Worm (Caenorhabditis elegans) whole organism, L1 larva: Measurements from ENCODE around the gene T05B9.2.

Experiments used
- F16B12.6 ChIP-seq: fragments of 150-350 bp; optimal IDR thresholded peaks from 2 replicates; lab custom pipeline; 2014; ENCODE audit warnings: missing biosample characterization, missing genetic modification characterization
- Y116A8C.19 ChIP-seq: sonication (generic microtip); optimal IDR thresholded peaks from 2 replicates; lab custom pipeline; 2016; ENCODE audit warnings: missing compliant biosample characterization, missing genetic modification characterization, borderline replicate concordance
- aly-2 ChIP-seq: fragments of 150-350 bp; optimal IDR thresholded peaks from 2 replicates; lab custom pipeline; 2014; ENCODE audit warnings: missing biosample characterization, missing genetic modification characterization
- ceh-63 ChIP-seq: fragments of 200-800 bp; sonication (Bioruptor generic); optimal IDR thresholded peaks from 2 replicates; lab custom pipeline; 2018; ENCODE audit warnings: mild to moderate bottlenecking, missing genetic modification characterization, missing compliant biosample characterization
- ceh-8 ChIP-seq: fragments of 200-800 bp; sonication (Bioruptor generic); optimal IDR thresholded peaks from 2 replicates; lab custom pipeline; 2018; ENCODE audit warnings: mild to moderate bottlenecking, missing genetic modification characterization, moderate library complexity, missing compliant biosample characterization
- ceh-88 ChIP-seq: fragments of 200-800 bp; sonication (Bioruptor generic); IDR thresholded peaks from 2 replicates; pipeline ENCODE4 v1.3.6; 2022; ENCODE audit warnings: missing genetic modification characterization, missing compliant biosample characterization
- ceh-90 ChIP-seq: sonication (generic microtip); optimal IDR thresholded peaks from 2 replicates; lab custom pipeline; 2016; ENCODE audit warnings: missing genetic modification characterization, missing compliant biosample characterization
- dpl-1 ChIP-seq, 3 experiments: fragments of 150-350 bp in 2 of 3; sonication (generic microtip) in 1 of 3; optimal IDR thresholded peaks; 2 replicates each; lab custom pipeline; 2014 to 2017; ENCODE audit warnings: missing biosample characterization in 3 of 3, missing genetic modification characterization in 3 of 3, missing genetic modification reagents in 3 of 3
- efl-1 ChIP-seq, 4 experiments: fragments of 150-350 bp; optimal IDR thresholded peaks in 3 of 4; peaks in 1 of 4; 1 replicate in 1 of 4; 2 replicates in 3 of 4; lab custom pipeline; 2014; ENCODE audit warnings: missing biosample characterization in 2 of 4, missing genetic modification characterization in 2 of 4, missing genetic modification reagents in 2 of 4
- elt-3 ChIP-seq, 6 experiments: fragments of 150-350 bp in 1 of 6; sonication (generic microtip); optimal IDR thresholded peaks; 2 replicates each; lab custom pipeline; 2017 to 2018; ENCODE audit warnings: missing biosample characterization in 6 of 6, missing genetic modification characterization in 6 of 6, inconsistent platforms in 1 of 6
- ets-5 ChIP-seq: fragments of 200-800 bp; sonication (Bioruptor generic); IDR thresholded peaks from 2 replicates; pipeline ENCODE4 v1.3.6; 2022; ENCODE audit warnings: missing genetic modification characterization, missing compliant biosample characterization
- fkh-4 ChIP-seq: sonication (generic microtip); optimal IDR thresholded peaks from 2 replicates; lab custom pipeline; 2016; ENCODE audit warnings: missing compliant biosample characterization, missing genetic modification characterization, borderline replicate concordance
- fos-1 ChIP-seq: fragments of 150-350 bp; optimal IDR thresholded peaks from 2 replicates; lab custom pipeline; 2014; ENCODE audit warnings: missing biosample characterization, missing genetic modification characterization
- grh-1 ChIP-seq: fragments of 200-800 bp; sonication (Bioruptor generic); IDR thresholded peaks from 2 replicates; pipeline ENCODE4 v1.3.6; 2022; ENCODE audit warnings: missing genetic modification reagents, missing genetic modification characterization, missing compliant biosample characterization
- hlh-17 ChIP-seq: fragments of 200-800 bp; sonication (Bioruptor generic); optimal IDR thresholded peaks from 2 replicates; lab custom pipeline; 2018; ENCODE audit warnings: missing genetic modification characterization, mild to moderate bottlenecking, missing compliant biosample characterization, moderate library complexity, borderline replicate concordance
- hlh-4 ChIP-seq: sonication (generic microtip); optimal IDR thresholded peaks from 2 replicates; lab custom pipeline; 2016; ENCODE audit warnings: mild to moderate bottlenecking, missing genetic modification characterization, missing compliant biosample characterization
- hpl-2 ChIP-seq: fragments of 150-350 bp; optimal IDR thresholded peaks from 2 replicates; lab custom pipeline; 2014; ENCODE audit warnings: missing biosample characterization, missing genetic modification reagents, missing genetic modification characterization
- jun-1 ChIP-seq: fragments of 150-350 bp; optimal IDR thresholded peaks from 2 replicates; lab custom pipeline; 2014; ENCODE audit warnings: missing biosample characterization, missing genetic modification reagents, missing genetic modification characterization
- lin-14 ChIP-seq: fragments of 200-800 bp; sonication (Bioruptor generic); optimal IDR thresholded peaks from 2 replicates; lab custom pipeline; 2018; ENCODE audit warnings: mild to moderate bottlenecking, missing genetic modification characterization, moderate library complexity, missing compliant biosample characterization
- lin-35 ChIP-seq, 2 experiments: fragments of 150-350 bp; optimal IDR thresholded peaks; 2 replicates each; lab custom pipeline; 2014; ENCODE audit warnings: missing biosample characterization in 2 of 2, missing genetic modification characterization in 2 of 2, missing genetic modification reagents in 2 of 2
- lin-39 ChIP-seq: fragments of 150-350 bp; optimal IDR thresholded peaks from 2 replicates; lab custom pipeline; 2014; ENCODE audit warnings: missing biosample characterization, missing genetic modification reagents, missing genetic modification characterization
- lsy-2 ChIP-seq, 2 experiments: fragments of 150-350 bp; optimal IDR thresholded peaks; 2 replicates each; lab custom pipeline; 2014; ENCODE audit warnings: missing biosample characterization in 2 of 2, missing genetic modification characterization in 2 of 2
- mdl-1 ChIP-seq, 2 experiments: fragments of 150-350 bp; optimal IDR thresholded peaks; 2 replicates each; lab custom pipeline; 2014 to 2017; ENCODE audit warnings: missing biosample characterization in 2 of 2, missing genetic modification characterization in 2 of 2, inconsistent platforms in 1 of 2
- mef-2 ChIP-seq: fragments of 150-350 bp; optimal IDR thresholded peaks from 2 replicates; lab custom pipeline; 2014; ENCODE audit warnings: missing biosample characterization, missing genetic modification characterization
- nhr-11 ChIP-seq: fragments of 150-350 bp; optimal IDR thresholded peaks from 2 replicates; lab custom pipeline; 2014; ENCODE audit warnings: missing biosample characterization, missing genetic modification characterization
- nhr-20 ChIP-seq: sonication (generic microtip); optimal IDR thresholded peaks from 2 replicates; lab custom pipeline; 2016; ENCODE audit warnings: mild to moderate bottlenecking, missing genetic modification characterization, missing compliant biosample characterization
- nhr-237 ChIP-seq: fragments of 150-350 bp; optimal IDR thresholded peaks from 2 replicates; lab custom pipeline; 2014; ENCODE audit warnings: missing biosample characterization, missing genetic modification characterization
- nhr-28 ChIP-seq: fragments of 150-350 bp; optimal IDR thresholded peaks from 2 replicates; lab custom pipeline; 2014; ENCODE audit warnings: missing biosample characterization, missing genetic modification characterization
- nhr-47 ChIP-seq: sonication (generic microtip); optimal IDR thresholded peaks from 2 replicates; lab custom pipeline; 2016; ENCODE audit warnings: mild to moderate bottlenecking, missing genetic modification characterization, moderate library complexity, missing compliant biosample characterization
- nhr-71 ChIP-seq: sonication (generic microtip); optimal IDR thresholded peaks from 2 replicates; lab custom pipeline; 2016; ENCODE audit warnings: mild to moderate bottlenecking, missing genetic modification characterization, moderate library complexity, missing compliant biosample characterization
- nhr-76 ChIP-seq: sonication (generic microtip); optimal IDR thresholded peaks from 2 replicates; lab custom pipeline; 2017; ENCODE audit warnings: missing biosample characterization, missing genetic modification characterization
- nhr-84 ChIP-seq: sonication (generic microtip); optimal IDR thresholded peaks from 2 replicates; lab custom pipeline; 2017; ENCODE audit warnings: missing biosample characterization, missing genetic modification characterization
- nhr-85 ChIP-seq: sonication (generic microtip); peaks from one replicate; lab custom pipeline; 2016; ENCODE audit warnings: missing genetic modification characterization, inconsistent platforms, missing compliant biosample characterization
- pax-3 ChIP-seq: fragments of 200-800 bp; sonication (Bioruptor generic); optimal IDR thresholded peaks from 2 replicates; lab custom pipeline; 2018; ENCODE audit warnings: mild to moderate bottlenecking, missing genetic modification characterization, moderate library complexity, missing compliant biosample characterization
- pqm-1 ChIP-seq: sonication (generic microtip); optimal IDR thresholded peaks from 3 replicates; lab custom pipeline; 2017; ENCODE audit warnings: missing biosample characterization, missing genetic modification characterization
- skn-1 ChIP-seq: fragments of 150-350 bp; optimal IDR thresholded peaks from 2 replicates; lab custom pipeline; 2014; ENCODE audit warnings: missing biosample characterization, missing genetic modification characterization
- snpc-4 ChIP-seq: fragments of 150-350 bp; optimal IDR thresholded peaks from 2 replicates; lab custom pipeline; 2014; ENCODE audit warnings: missing biosample characterization, missing genetic modification characterization
- snu-23 ChIP-seq: sonication (generic microtip); optimal IDR thresholded peaks from 2 replicates; lab custom pipeline; 2016; ENCODE audit warnings: missing genetic modification characterization, missing compliant biosample characterization
- tbx-2 ChIP-seq: sonication (generic microtip); optimal IDR thresholded peaks from 2 replicates; lab custom pipeline; 2016; ENCODE audit warnings: missing genetic modification characterization, missing compliant biosample characterization
- unc-130 ChIP-seq: fragments of 150-350 bp; optimal IDR thresholded peaks from 2 replicates; lab custom pipeline; 2017; ENCODE audit warnings: missing biosample characterization, missing genetic modification characterization, inconsistent platforms
- unc-30 ChIP-seq: sonication (generic microtip); optimal IDR thresholded peaks from 2 replicates; lab custom pipeline; 2017; ENCODE audit warnings: missing biosample characterization, missing genetic modification characterization
- unc-86 ChIP-seq: sonication (generic microtip); optimal IDR thresholded peaks from 2 replicates; lab custom pipeline; 2016; ENCODE audit warnings: missing genetic modification characterization, missing compliant biosample characterization
- vab-15 ChIP-seq: sonication (generic microtip); optimal IDR thresholded peaks from 2 replicates; lab custom pipeline; 2017; ENCODE audit warnings: missing genotype, mild to moderate bottlenecking, missing genetic modification characterization, missing compliant biosample characterization
- xbp-1 ChIP-seq: sonication (generic microtip); optimal IDR thresholded peaks from 2 replicates; lab custom pipeline; 2016; ENCODE audit warnings: missing genetic modification characterization, missing compliant biosample characterization
- zag-1 ChIP-seq: fragments of 150-350 bp; optimal IDR thresholded peaks from 2 replicates; lab custom pipeline; 2014; ENCODE audit warnings: missing biosample characterization, missing genetic modification characterization
- zip-4 ChIP-seq: fragments of 200-800 bp; sonication (Bioruptor generic); optimal IDR thresholded peaks from 2 replicates; lab custom pipeline; 2018; ENCODE audit warnings: mild to moderate bottlenecking, missing genetic modification characterization, moderate library complexity, missing compliant biosample characterization
- ztf-11 ChIP-seq, 2 experiments: sonication (generic microtip); optimal IDR thresholded peaks; 2 replicates each; lab custom pipeline; 2016 to 2017; ENCODE audit warnings: missing genetic modification characterization in 2 of 2, missing biosample characterization in 1 of 2, missing compliant biosample characterization in 1 of 2

Gene T05B9.2

DNA sequence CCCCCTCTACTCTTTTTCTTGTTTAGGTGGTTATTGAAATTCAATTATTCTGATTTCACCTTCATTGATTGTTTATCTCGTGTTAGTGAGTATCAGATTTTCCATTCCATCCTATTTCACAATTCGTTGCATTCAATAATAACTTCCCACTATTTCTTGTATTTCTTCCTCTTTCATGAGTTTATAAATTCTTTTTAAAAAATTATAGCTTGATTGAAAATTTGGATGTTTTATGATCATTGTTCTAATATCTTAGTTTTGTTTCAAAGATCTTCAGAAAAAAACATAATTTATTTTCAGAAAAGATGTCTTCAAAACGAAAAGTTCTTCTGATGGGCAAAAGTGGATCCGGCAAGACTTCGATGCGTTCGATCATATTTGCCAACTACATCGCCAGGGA, 45.4 kb downstream of the T05B9.2 start, which contains the start of gene raga-1:
raga-1 (plus strand) TSS at position 301 of the 400 bp plus-strand sequence.
- TF ChIP-seq mef-2 (tag; lab: Kevin White, UChicago) = no peak
- no peak for TF ChIP-seq tbx-2 (tag; lab: Kevin White, UChicago)
- no peak for TF ChIP-seq fkh-4 (tag; lab: Kevin White, UChicago)
- TF ChIP-seq hlh-17 (GFP tag; lab: Kevin White, UChicago) = no peak
- TF ChIP-seq pqm-1 (tag; lab: Kevin White, UChicago) = no peak
- no peak for TF ChIP-seq nhr-28 (tag; lab: Kevin White, UChicago)
- TF ChIP-seq dpl-1 (GFP tag; optimal IDR thresholded peaks at IDR 0.05; lab: Kevin White, UChicago) = no peak
- no peak for TF ChIP-seq zip-4
- no peak for TF ChIP-seq unc-30
- no peak for TF ChIP-seq nhr-76 (tag; lab: Kevin White, UChicago)
- TF ChIP-seq vab-15 = no peak
- TF ChIP-seq aly-2 (tag; lab: Kevin White, UChicago) = no peak
- no peak for TF ChIP-seq zag-1 (tag; lab: Kevin White, UChicago)
- TF ChIP-seq ceh-90 (tag; lab: Kevin White, UChicago) = no peak
- TF ChIP-seq unc-86 (tag; lab: Kevin White, UChicago) = no peak
- no peak for TF ChIP-seq skn-1
- TF ChIP-seq pax-3 (tag; lab: Kevin White, UChicago) = no peak

DNA sequence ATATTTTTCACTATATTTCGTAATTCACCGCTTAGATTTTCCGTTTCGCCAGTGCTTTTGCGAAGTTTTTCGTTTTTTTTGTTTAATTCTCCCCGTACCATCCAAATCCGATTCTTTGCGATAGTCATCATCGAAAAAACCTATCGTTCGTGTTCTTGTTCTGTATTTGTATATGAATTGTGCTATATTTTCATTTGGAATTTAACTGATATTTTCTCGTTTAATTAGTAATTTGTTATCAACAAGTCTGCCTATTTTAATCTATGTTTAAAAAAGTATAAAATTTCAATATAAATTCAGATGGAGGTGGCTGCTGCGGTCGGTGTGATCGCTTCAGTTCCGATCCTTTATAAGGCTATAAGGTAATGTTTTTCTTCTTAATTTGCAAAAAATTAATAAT, 47.0 kb downstream of the T05B9.2 start, which contains the start of gene samp-1:
samp-1 (plus strand) TSS at position 301 of the 400 bp plus-strand sequence.
- no peak for TF ChIP-seq hlh-4 (tag; lab: Kevin White, UChicago)
- no peak for TF ChIP-seq lsy-2 (tag; optimal IDR thresholded peaks at IDR 0.05; lab: Kevin White, UChicago)
- no peak for TF ChIP-seq Y116A8C.19
- no peak for TF ChIP-seq xbp-1
- no peak for TF ChIP-seq nhr-11 (tag; lab: Kevin White, UChicago)
- no peak for TF ChIP-seq snpc-4 (tag; lab: Kevin White, UChicago)
- no peak for TF ChIP-seq nhr-71 (tag; lab: Kevin White, UChicago)
- TF ChIP-seq ceh-8 (GFP tag; lab: Kevin White, UChicago) = no peak
- TF ChIP-seq ceh-88 (GFP tag; lab: Robert Waterston, UW) = no peak
- no peak for TF ChIP-seq zip-4
- TF ChIP-seq nhr-47 = no peak
- no peak for TF ChIP-seq mef-2 (tag; lab: Kevin White, UChicago)
- no peak for TF ChIP-seq unc-130 (tag; lab: Kevin White, UChicago)
- no peak for TF ChIP-seq F16B12.6

DNA sequence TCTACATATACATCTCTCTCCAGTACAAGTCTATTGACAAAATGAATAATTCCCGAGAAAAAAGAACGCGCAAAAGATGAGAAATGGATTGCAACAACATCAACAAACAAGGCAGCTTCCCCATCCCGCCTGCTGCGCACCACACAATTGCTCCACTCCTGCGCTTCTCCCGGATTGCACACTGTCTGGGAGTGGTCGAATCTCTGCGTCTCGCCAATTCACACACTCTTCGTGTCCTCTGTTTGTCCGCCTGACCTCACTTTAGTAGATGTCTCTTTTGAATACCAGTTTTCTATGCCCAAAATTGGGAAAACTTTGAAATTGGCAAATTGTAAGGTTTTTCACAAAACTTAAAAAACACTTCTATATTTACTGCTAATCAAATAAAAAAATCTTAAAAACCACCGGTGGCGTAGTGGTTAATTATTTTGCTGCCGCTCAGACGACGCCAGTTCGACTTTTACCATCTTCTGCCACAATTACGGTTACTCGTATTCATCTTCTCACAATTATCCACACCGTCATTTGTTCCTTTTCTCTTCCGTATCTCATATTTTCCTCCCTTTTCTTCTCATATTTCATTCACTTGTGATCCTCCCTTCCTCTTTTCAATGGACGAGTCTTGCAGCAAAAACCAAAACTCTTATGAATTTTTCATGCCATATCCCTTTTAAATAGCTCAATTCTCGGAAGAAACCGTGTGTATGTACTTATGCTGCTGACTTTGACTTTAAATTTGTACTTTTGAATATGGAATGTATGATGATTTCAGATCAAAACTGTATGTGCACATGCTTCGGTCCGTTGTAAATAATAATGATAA, 50.2 kb downstream of the T05B9.2 start, which contains the start of gene rsf-1:
rsf-1 (plus strand) TSS at position 773 of the 823 bp plus-strand sequence.
- TF ChIP-seq nhr-20 (tag; lab: Kevin White, UChicago) (peak; percentile 10), mdl-1 (tag; optimal IDR thresholded peaks at IDR 0.05; lab: Kevin White, UChicago) (no peak), snu-23 (GFP tag; lab: Kevin White, UChicago) (peak; percentile 14), hpl-2 (GFP tag; lab: Kevin White, UChicago) (no peak), fkh-4 (tag; lab: Kevin White, UChicago) (no peak), efl-1 (optimal IDR thresholded peaks at IDR 0.05; lab: Kevin White, UChicago) (peak; percentile 43 to 58), efl-1 (GFP tag; optimal IDR thresholded peaks at IDR 0.05 in 1 of 2; lab: Kevin White, UChicago) (peak in 1 of 2 experiments; percentile 89), lin-14 (GFP tag; lab: Kevin White, UChicago) (peak; percentile 57), ceh-88 (GFP tag; lab: Robert Waterston, UW) (peak; percentile 13; the same call in 1 of the 2 replicates), nhr-237 (tag; lab: Kevin White, UChicago) (no peak), fos-1 (tag; lab: Kevin White, UChicago) (no peak), ceh-63 (no peak), nhr-11 (tag; lab: Kevin White, UChicago) (no peak), skn-1 (peak; percentile 24), elt-3 (tag; optimal IDR thresholded peaks at IDR 0.05; lab: Kevin White, UChicago) (no peak), jun-1 (tag; lab: Kevin White, UChicago) (no peak), dpl-1 (GFP tag; optimal IDR thresholded peaks at IDR 0.05; lab: Kevin White, UChicago) (peak in 1 of 3 experiments; percentile 4), nhr-85 (peak; percentile 31), ztf-11 (tag; optimal IDR thresholded peaks at IDR 0.05; lab: Kevin White, UChicago) (no peak), lin-35 (GFP tag; optimal IDR thresholded peaks at IDR 0.05; lab: Kevin White, UChicago) (peak; percentile 0 to 9), grh-1 (GFP tag; lab: Robert Waterston, UW) (peak; percentile 31; the same call in 1 of the 2 replicates), tbx-2 (tag; lab: Kevin White, UChicago) (peak; percentile 15), hlh-17 (GFP tag; lab: Kevin White, UChicago) (no peak), ets-5 (GFP tag; lab: Robert Waterston, UW) (no peak), lin-39 (no peak), nhr-84 (tag; lab: Kevin White, UChicago) (no peak), pqm-1 (tag; lab: Kevin White, UChicago) (no peak)
